Fruit fly (Drosophila melanogaster): ENCODE measurements around the gene east.

- TF ChIP-seq h (optimal IDR thresholded peaks at IDR 0.05) (no peak), Myc (optimal IDR thresholded peaks at IDR 0.05) (no peak), psq (optimal IDR thresholded peaks at IDR 0.05) (no peak)
Observed at dm6 chrX:1991843-1992242, 18.8 kb upstream of the east start.
